Worm (Caenorhabditis elegans): ENCODE data around the gene F58F12.2.

Gene F58F12.2

ce11 chrII:6387937-6388336 lies at the start of gene F58F12.2:
F58F12.2 (minus strand) TSS chrII:6388037.
- TF ChIP-seq nhr-11 (tag; optimal IDR thresholded peaks at IDR 0.05) (no peak), nhr-77 (tag; optimal IDR thresholded peaks at IDR 0.05) (no peak), nhr-21 (tag; optimal IDR thresholded peaks at IDR 0.05) (no peak), sma-9 (GFP tag; optimal IDR thresholded peaks at IDR 0.05) (no peak), sma-9 (tag; optimal IDR thresholded peaks at IDR 0.05) (no peak), aly-2 (tag; optimal IDR thresholded peaks at IDR 0.05) (no peak), blmp-1 (tag; optimal IDR thresholded peaks at IDR 0.05; ENCODE audit: insufficient read depth) (no peak), zag-1 (tag; optimal IDR thresholded peaks at IDR 0.05) (no peak), crh-2 (tag; optimal IDR thresholded peaks at IDR 0.05) (no peak), peb-1 (tag; optimal IDR thresholded peaks at IDR 0.05) (no peak), nhr-129 (tag; optimal IDR thresholded peaks at IDR 0.05) (no peak), Y55F3AM.14 (GFP tag; optimal IDR thresholded peaks at IDR 0.05) (no peak), gmeb-1 (tag; optimal IDR thresholded peaks at IDR 0.05) (no peak), sem-4 (tag; optimal IDR thresholded peaks at IDR 0.05) (no peak), elt-1 (tag; optimal IDR thresholded peaks at IDR 0.05) (no peak), snpc-4 (tag; optimal IDR thresholded peaks at IDR 0.05) (no peak), nhr-10 (tag; optimal IDR thresholded peaks at IDR 0.05) (no peak), dmd-4 (tag; optimal IDR thresholded peaks at IDR 0.05) (no peak)

DNA sequence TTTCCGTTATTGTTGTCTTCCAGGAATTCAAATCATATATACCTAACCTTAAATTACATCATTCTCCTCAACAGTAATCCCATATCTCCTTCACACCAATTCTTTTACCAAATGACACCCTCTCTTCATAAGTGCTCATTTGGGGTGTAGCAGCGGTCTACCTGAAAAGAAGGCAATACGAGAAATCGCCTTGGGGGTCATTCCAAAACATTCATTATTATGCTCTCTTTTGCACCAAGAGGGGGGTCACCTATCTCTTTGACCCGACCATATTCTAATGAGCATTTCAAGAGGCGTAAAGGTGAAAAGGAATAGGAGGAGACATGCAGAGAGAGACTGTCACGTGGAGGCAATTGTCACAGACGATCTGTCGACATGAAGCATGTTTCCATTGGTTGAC lies 49.0 kb upstream of the F58F12.2 start:
- no peak for TF ChIP-seq ama-1 (optimal IDR thresholded peaks at IDR 0.05)
- no peak for TF ChIP-seq nhr-129 (tag; optimal IDR thresholded peaks at IDR 0.05)
- no peak for TF ChIP-seq unc-39 (tag; optimal IDR thresholded peaks at IDR 0.05)
- no peak for TF ChIP-seq R02D3.7 (tag; optimal IDR thresholded peaks at IDR 0.05)
- TF ChIP-seq nhr-21 (tag; optimal IDR thresholded peaks at IDR 0.05) = no peak
- no peak for TF ChIP-seq nhr-23 (tag; optimal IDR thresholded peaks at IDR 0.05)

- no peak for TF ChIP-seq snpc-4 (tag; optimal IDR thresholded peaks at IDR 0.05)
- no peak for TF ChIP-seq C34F6.9 (tag; optimal IDR thresholded peaks at IDR 0.05)
- no peak for TF ChIP-seq mab-5 (tag; optimal IDR thresholded peaks at IDR 0.05)
- TF ChIP-seq lsy-2 (tag; optimal IDR thresholded peaks at IDR 0.05) = no peak
- no peak for TF ChIP-seq mbf-1 (tag; optimal IDR thresholded peaks at IDR 0.05)
- TF ChIP-seq nhr-77 (tag; optimal IDR thresholded peaks at IDR 0.05) = no peak
- TF ChIP-seq nhr-10 (tag; optimal IDR thresholded peaks at IDR 0.05) = no peak
- TF ChIP-seq fos-1 (tag; optimal IDR thresholded peaks at IDR 0.05) = no peak
- TF ChIP-seq unc-62 (GFP tag; optimal IDR thresholded peaks at IDR 0.05) = no peak
- no peak for TF ChIP-seq nhr-12 (tag; optimal IDR thresholded peaks at IDR 0.05)
- TF ChIP-seq zag-1 (tag; optimal IDR thresholded peaks at IDR 0.05) = no peak
Measured at ce11 chrII:6425993-6426392, 38.2 kb upstream of the F58F12.2 start, which contains the start of gene col-75. col-75 (plus strand) TSS chrII:6426293.

DNA sequence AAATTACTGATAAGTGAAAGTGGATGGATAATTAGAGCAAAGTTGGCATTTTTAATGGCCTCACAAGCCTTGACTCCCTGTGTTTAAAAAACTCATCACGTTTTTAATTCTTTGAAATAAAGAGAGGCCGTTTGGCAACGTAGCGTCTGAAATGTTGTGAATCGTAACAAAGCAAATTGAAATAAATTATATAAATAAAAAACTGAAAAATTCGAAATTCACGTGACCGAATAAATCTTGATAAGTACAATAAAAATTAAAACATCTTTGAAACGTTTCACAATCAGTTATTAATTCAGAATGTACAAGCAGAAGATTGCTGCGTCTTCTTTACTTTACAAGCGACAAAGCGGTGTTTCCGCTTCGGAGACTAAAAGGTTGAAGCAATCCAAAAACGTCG lies 35.0 kb upstream of the F58F12.2 start, which contains the start of gene K03H9.3:
Gene K03H9.3, plus strand, starts transcription at position 301 of the 400 bp plus-strand sequence.
- TF ChIP-seq Y55F3AM.14 (GFP tag; optimal IDR thresholded peaks at IDR 0.05) (no peak), gmeb-1 (tag; optimal IDR thresholded peaks at IDR 0.05) (no peak), egl-27 (tag; optimal IDR thresholded peaks at IDR 0.05) (no peak), F13H6.1 (tag; optimal IDR thresholded peaks at IDR 0.05) (no peak), crh-2 (tag; optimal IDR thresholded peaks at IDR 0.05) (no peak), elt-3 (tag; optimal IDR thresholded peaks at IDR 0.05) (no peak), skn-1 (tag; optimal IDR thresholded peaks at IDR 0.05) (no peak), ztf-11 (tag; optimal IDR thresholded peaks at IDR 0.05) (no peak), fos-1 (tag; optimal IDR thresholded peaks at IDR 0.05) (no peak), nhr-11 (tag; optimal IDR thresholded peaks at IDR 0.05) (no peak), lsy-2 (tag; optimal IDR thresholded peaks at IDR 0.05) (no peak), nhr-6 (tag; optimal IDR thresholded peaks at IDR 0.05) (no peak), mab-5 (tag; optimal IDR thresholded peaks at IDR 0.05) (no peak)

ce11 chrII:6419163-6419562 lies 31.3 kb upstream of the F58F12.2 start:
- TF ChIP-seq blmp-1 (tag; optimal IDR thresholded peaks at IDR 0.05; ENCODE audit: insufficient read depth) (peak; percentile 1), nhr-25 (tag; optimal IDR thresholded peaks at IDR 0.05) (peak; percentile 33), ztf-4 (tag; optimal IDR thresholded peaks at IDR 0.05) (no peak), ceh-16 (tag; optimal IDR thresholded peaks at IDR 0.05) (peak; percentile 80)

Data from whole organism, L2 larva.